Worm (Caenorhabditis elegans): ENCODE measurements around the gene crh-2.

crh-2 gene

ce11 chrII:5182451-5182850 lies 4.9 kb downstream of the crh-2 start (continued):
- no peak for TF ChIP-seq ZK546.5 (tag; optimal IDR thresholded peaks at IDR 0.05)
- TF ChIP-seq jun-1 (tag; optimal IDR thresholded peaks at IDR 0.05) = peak; percentile 30
- TF ChIP-seq R02D3.7 (tag; optimal IDR thresholded peaks at IDR 0.05) = no peak
- TF ChIP-seq nhr-43 (tag; optimal IDR thresholded peaks at IDR 0.05; ENCODE audit: poor library complexity, severe bottlenecking) = peak; percentile 68
- no peak for TF ChIP-seq unc-62 (GFP tag; optimal IDR thresholded peaks at IDR 0.05)
- peak; percentile 11 for TF ChIP-seq ceh-28 (tag; optimal IDR thresholded peaks at IDR 0.05)
- TF ChIP-seq ztf-11 (tag; optimal IDR thresholded peaks at IDR 0.05) = no peak
- TF ChIP-seq lin-39 (tag; optimal IDR thresholded peaks at IDR 0.05) = peak; percentile 30
- peak; percentile 71 for TF ChIP-seq nfya-1 (tag; optimal IDR thresholded peaks at IDR 0.05; ENCODE audit: insufficient read depth)
- TF ChIP-seq lin-15B (tag; optimal IDR thresholded peaks at IDR 0.05) = no peak
- TF ChIP-seq ztf-4 (tag; optimal IDR thresholded peaks at IDR 0.05) = no peak
- no peak for TF ChIP-seq ceh-9 (tag; optimal IDR thresholded peaks at IDR 0.05)
- no peak for TF ChIP-seq nhr-11 (tag; optimal IDR thresholded peaks at IDR 0.05)

ce11 chrII:5181497-5181896 lies 5.9 kb downstream of the crh-2 start:
- TF ChIP-seq nhr-77 (tag; optimal IDR thresholded peaks at IDR 0.05) (no peak), R02D3.7 (tag; optimal IDR thresholded peaks at IDR 0.05) (no peak), nhr-28 (tag; optimal IDR thresholded peaks at IDR 0.05) (no peak), sea-2 (GFP tag; optimal IDR thresholded peaks at IDR 0.05) (no peak), skn-1 (tag; optimal IDR thresholded peaks at IDR 0.05) (no peak), nhr-23 (tag; optimal IDR thresholded peaks at IDR 0.05) (peak; percentile 49), lin-15B (tag; optimal IDR thresholded peaks at IDR 0.05) (peak; percentile 37), fos-1 (tag; optimal IDR thresholded peaks at IDR 0.05) (no peak), ztf-4 (tag; optimal IDR thresholded peaks at IDR 0.05) (peak; percentile 46), egl-27 (tag; optimal IDR thresholded peaks at IDR 0.05) (no peak), pqm-1 (tag; optimal IDR thresholded peaks at IDR 0.05) (no peak), eor-1 (tag; optimal IDR thresholded peaks at IDR 0.05) (no peak), nhr-11 (tag; optimal IDR thresholded peaks at IDR 0.05) (no peak), unc-39 (tag; optimal IDR thresholded peaks at IDR 0.05) (no peak), pha-4 (tag; optimal IDR thresholded peaks at IDR 0.05) (peak; percentile 28), elt-1 (tag; optimal IDR thresholded peaks at IDR 0.05) (peak; percentile 52), elt-2 (tag; optimal IDR thresholded peaks at IDR 0.05) (peak; percentile 61), lin-39 (tag; optimal IDR thresholded peaks at IDR 0.05) (peak; percentile 71), nhr-67 (tag; optimal IDR thresholded peaks at IDR 0.05) (no peak), ceh-28 (tag; optimal IDR thresholded peaks at IDR 0.05) (peak; percentile 38), zag-1 (tag; optimal IDR thresholded peaks at IDR 0.05) (no peak), nfya-1 (tag; optimal IDR thresholded peaks at IDR 0.05; ENCODE audit: insufficient read depth) (peak; percentile 73), nhr-43 (tag; optimal IDR thresholded peaks at IDR 0.05; ENCODE audit: poor library complexity, severe bottlenecking) (peak; percentile 63), elt-3 (tag; optimal IDR thresholded peaks at IDR 0.05) (no peak), snpc-4 (tag; optimal IDR thresholded peaks at IDR 0.05) (peak; percentile 37), fkh-10 (GFP tag; optimal IDR thresholded peaks at IDR 0.05) (peak; percentile 40), ama-1 (optimal IDR thresholded peaks at IDR 0.05) (no peak), jun-1 (tag; optimal IDR thresholded peaks at IDR 0.05) (peak; percentile 59), hmg-11 (tag; optimal IDR thresholded peaks at IDR 0.05) (peak; percentile 49), ztf-11 (tag; optimal IDR thresholded peaks at IDR 0.05) (no peak), fkh-2 (tag; optimal IDR thresholded peaks at IDR 0.05) (no peak), mml-1 (tag; optimal IDR thresholded peaks at IDR 0.05) (no peak), ZK546.5 (tag; optimal IDR thresholded peaks at IDR 0.05) (no peak), aly-2 (tag; optimal IDR thresholded peaks at IDR 0.05) (no peak), ceh-9 (tag; optimal IDR thresholded peaks at IDR 0.05) (no peak), ceh-82 (tag; optimal IDR thresholded peaks at IDR 0.05) (no peak), nhr-25 (tag; optimal IDR thresholded peaks at IDR 0.05) (peak; percentile 56), nhr-12 (tag; optimal IDR thresholded peaks at IDR 0.05) (no peak), nhr-76 (tag; optimal IDR thresholded peaks at IDR 0.05) (peak; percentile 34), lsy-12 (tag; optimal IDR thresholded peaks at IDR 0.05) (peak; percentile 56), mdl-1 (tag; optimal IDR thresholded peaks at IDR 0.05) (peak; percentile 62), egl-5 (tag; optimal IDR thresholded peaks at IDR 0.05) (peak; percentile 63), tbx-2 (tag; optimal IDR thresholded peaks at IDR 0.05) (peak; percentile 71), daf-12 (tag; optimal IDR thresholded peaks at IDR 0.05) (no peak), ceh-16 (tag; optimal IDR thresholded peaks at IDR 0.05) (no peak), nhr-237 (tag; optimal IDR thresholded peaks at IDR 0.05) (no peak), unc-62 (GFP tag; optimal IDR thresholded peaks at IDR 0.05) (peak; percentile 60)
